Fruit fly (Drosophila melanogaster): ENCODE data around the gene ksh.

DNA sequence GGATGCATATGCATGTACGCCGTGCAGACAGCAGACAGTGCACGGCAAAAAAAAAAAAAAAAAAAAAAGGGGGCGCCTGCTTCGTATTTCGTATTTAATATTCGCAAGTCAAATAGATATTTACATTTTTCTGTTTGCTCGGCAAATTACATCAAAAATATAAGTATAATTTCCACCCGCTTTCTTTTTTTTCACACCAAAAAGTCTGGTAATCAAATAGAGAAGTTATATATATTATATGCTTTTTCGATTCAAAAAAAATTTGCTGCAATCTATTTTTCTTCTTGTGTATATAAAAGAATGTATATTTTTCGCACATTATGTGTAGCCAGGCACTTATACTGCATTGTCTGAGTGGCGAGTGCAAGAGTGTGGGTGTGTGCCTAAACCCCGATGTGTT, 46.5 kb downstream of the ksh start:
- no peak for TF ChIP-seq CTCF (optimal IDR thresholded peaks at IDR 0.05)
- no peak for TF ChIP-seq CG8478 (optimal IDR thresholded peaks at IDR 0.05)

Data from S2 (cell line).